Fruit fly (Drosophila melanogaster): ENCODE measurements around the gene Ssb-c31a.

dm6 chr2L:8171544-8171943 lies 39.6 kb upstream of the Ssb-c31a start:
- TF ChIP-seq CG8478 (optimal IDR thresholded peaks at IDR 0.05) (no peak), CTCF (optimal IDR thresholded peaks at IDR 0.05) (no peak)

All from S2 (cell line).